Fruit fly (Drosophila melanogaster): ENCODE data around the gene NetA.
A peak's percentile ranks its signal among the peaks of the same experiment; 100 is the strongest.

The NetA gene

dm6 chrX:14633168-14633567 is 20.6 kb downstream of the NetA start (continued):
- TF ChIP-seq danr (GFP tag; IDR thresholded peaks at IDR 0.05) (peak; percentile 27; the same call in 1 of the 2 replicates), Hmx (GFP tag; optimal IDR thresholded peaks at IDR 0.05) (no peak), stwl (tag; optimal IDR thresholded peaks at IDR 0.05) (no peak), Antp (GFP tag; optimal IDR thresholded peaks at IDR 0.05) (peak; percentile 31), CG4328 (GFP tag; optimal IDR thresholded peaks at IDR 0.05) (no peak), org-1 (GFP tag; optimal IDR thresholded peaks at IDR 0.05) (peak; percentile 32), H15 (GFP tag; IDR thresholded peaks at IDR 0.05) (no peak), emc (GFP tag; optimal IDR thresholded peaks at IDR 0.05) (no peak), tio (GFP tag; optimal IDR thresholded peaks at IDR 0.05) (peak; percentile 58), CG3407 (GFP tag; optimal IDR thresholded peaks at IDR 0.05) (peak; percentile 74), sna (GFP tag; IDR thresholded peaks at IDR 0.05; ENCODE audit: partially characterized antibody) (no peak), fu2 (GFP tag; optimal IDR thresholded peaks at IDR 0.05) (no peak), CG10147 (GFP tag; optimal IDR thresholded peaks at IDR 0.05) (no peak), tin (GFP tag; optimal IDR thresholded peaks at IDR 0.05) (peak; percentile 35), NC2α (GFP tag; optimal IDR thresholded peaks at IDR 0.05) (no peak), Meics (GFP tag; optimal IDR thresholded peaks at IDR 0.05) (peak; percentile 48), ems (GFP tag; optimal IDR thresholded peaks at IDR 0.05) (peak; percentile 47), crol (GFP tag; IDR thresholded peaks at IDR 0.05) (no peak), eyg (GFP tag; optimal IDR thresholded peaks at IDR 0.05) (no peak), CG13123 (GFP tag; optimal IDR thresholded peaks at IDR 0.05) (peak; percentile 25), CG12744 (GFP tag; optimal IDR thresholded peaks at IDR 0.05) (peak; percentile 15), tll (GFP tag; optimal IDR thresholded peaks at IDR 0.05) (no peak), pfk (GFP tag; optimal IDR thresholded peaks at IDR 0.05) (no peak), Pdp1 (GFP tag; optimal IDR thresholded peaks at IDR 0.05) (peak; percentile 24 to 46), CG11696 (GFP tag; IDR thresholded peaks at IDR 0.05) (no peak), BEAF-32 (GFP tag; optimal IDR thresholded peaks at IDR 0.05) (no peak), crc (GFP tag; optimal IDR thresholded peaks at IDR 0.05) (peak; percentile 7), Rx (GFP tag; IDR thresholded peaks at IDR 0.05) (no peak), CG17359 (tag; optimal IDR thresholded peaks at IDR 0.05) (peak; percentile 73), CG15479 (GFP tag; optimal IDR thresholded peaks at IDR 0.05) (no peak), H2.0 (GFP tag; IDR thresholded peaks at IDR 0.05) (peak; percentile 19; the same call in 1 of the 2 replicates), CG15601 (tag; optimal IDR thresholded peaks at IDR 0.05) (peak; percentile 78), HHEX (GFP tag; optimal IDR thresholded peaks at IDR 0.05) (peak; percentile 35), vvl (GFP tag; IDR thresholded peaks at IDR 0.05) (peak; percentile 72), NK7.1 (GFP tag; optimal IDR thresholded peaks at IDR 0.05) (no peak), CG31224 (GFP tag; IDR thresholded peaks at IDR 0.05) (no peak), Tbp (GFP tag; optimal IDR thresholded peaks at IDR 0.05) (no peak), pan (optimal IDR thresholded peaks at IDR 0.05) (no peak), pan (GFP tag; optimal IDR thresholded peaks at IDR 0.05 in 1 of 2, IDR thresholded peaks at IDR 0.05 in 1 of 2) (peak in 1 of 2 experiments; percentile 35), CG8388 (GFP tag; optimal IDR thresholded peaks at IDR 0.05) (peak; percentile 70), phol (tag; optimal IDR thresholded peaks at IDR 0.05) (peak; percentile 69), CG5180 (GFP tag; optimal IDR thresholded peaks at IDR 0.05) (peak; percentile 23), abd-A (tag; optimal IDR thresholded peaks at IDR 0.05) (no peak), CG16813 (GFP tag; IDR thresholded peaks at IDR 0.05; ENCODE audit: partially characterized antibody) (no peak), BtbVII (GFP tag; optimal IDR thresholded peaks at IDR 0.05) (peak; percentile 52), Sry-δ (GFP tag; optimal IDR thresholded peaks at IDR 0.05) (peak; percentile 22), exex (tag; optimal IDR thresholded peaks at IDR 0.05) (no peak), CG17612 (GFP tag; IDR thresholded peaks at IDR 0.05) (no peak), CG11560 (tag; IDR thresholded peaks at IDR 0.05) (no peak), psq (GFP tag; optimal IDR thresholded peaks at IDR 0.05) (peak; percentile 12), Xrp1 (GFP tag; IDR thresholded peaks at IDR 0.05) (peak; percentile 78)
